Worm (Caenorhabditis elegans) whole organism, L4 larva: ENCODE results near the gene ZK180.8.

ENCODE experiments used
- D1046.2 ChIP-seq: fragments of 200-800 bp; sonication (Bioruptor generic); IDR thresholded peaks from 2 replicates; pipeline ENCODE4 v1.3.6; 2022; ENCODE audit warnings: missing genetic modification characterization, missing compliant biosample characterization
- F37D6.2 ChIP-seq: sonication (generic microtip); optimal IDR thresholded peaks from 2 replicates; lab custom pipeline; 2016; ENCODE audit warnings: mild to moderate bottlenecking, missing genetic modification characterization, missing compliant biosample characterization
- F44E2.7 ChIP-seq: fragments of 200-800 bp; sonication (Bioruptor generic); IDR thresholded peaks from 2 replicates; pipeline ENCODE4 v2.1.2; 2022; ENCODE audit warnings: missing genetic modification characterization, missing compliant biosample characterization
- T26A8.4 ChIP-seq: fragments of 200-800 bp; sonication (Bioruptor generic); IDR thresholded peaks from 2 replicates; pipeline ENCODE4 v1.3.6; 2022; ENCODE audit warnings: missing genetic modification characterization, missing compliant biosample characterization
- aly-2 ChIP-seq: sonication (generic microtip); optimal IDR thresholded peaks from 2 replicates; lab custom pipeline; 2018; ENCODE audit warnings: missing biosample characterization, missing genetic modification characterization
- ceh-20 ChIP-seq: fragments of 200-800 bp; sonication (Bioruptor generic); IDR thresholded peaks from 2 replicates; pipeline ENCODE4 v1.3.6; 2022; ENCODE audit warnings: missing genetic modification reagents, missing genetic modification characterization, missing compliant biosample characterization
- ceh-44 ChIP-seq: fragments of 200-800 bp; sonication (Bioruptor generic); IDR thresholded peaks from 2 replicates; pipeline ENCODE4 v1.3.6; 2022; ENCODE audit warnings: missing genetic modification reagents, missing genetic modification characterization, missing compliant biosample characterization
- ceh-62 ChIP-seq: sonication (generic microtip); optimal IDR thresholded peaks from 2 replicates; lab custom pipeline; 2017; ENCODE audit warnings: missing biosample characterization, missing genetic modification characterization
- ceh-82 ChIP-seq: sonication (generic microtip); optimal IDR thresholded peaks from 2 replicates; lab custom pipeline; 2017; ENCODE audit warnings: missing biosample characterization, missing genetic modification characterization
- ces-1 ChIP-seq: fragments of 150-350 bp; sonication (generic microtip); optimal IDR thresholded peaks from 4 replicates; lab custom pipeline; 2014; ENCODE audit warnings: missing biosample characterization, missing genetic modification reagents, missing genetic modification characterization
- daf-16 ChIP-seq, 3 experiments: sonication (generic microtip); optimal IDR thresholded peaks; 2 replicates each; lab custom pipeline; 2016 to 2017; ENCODE audit warnings: missing genetic modification characterization in 3 of 3, missing genetic modification reagents in 3 of 3, mild to moderate bottlenecking in 2 of 3, missing compliant biosample characterization in 2 of 3, missing biosample characterization in 1 of 3, moderate library complexity in 1 of 3
- daf-8 ChIP-seq: fragments of 200-800 bp; sonication (Bioruptor generic); IDR thresholded peaks from 2 replicates; pipeline ENCODE4 v1.3.6; 2022; ENCODE audit warnings: missing genetic modification characterization, missing compliant biosample characterization
- dmd-8 ChIP-seq: fragments of 200-800 bp; sonication (Bioruptor generic); IDR thresholded peaks from 2 replicates; pipeline ENCODE4 v1.3.6; 2022; ENCODE audit warnings: missing genetic modification characterization, missing compliant biosample characterization
- dmd-9 ChIP-seq: fragments of 200-800 bp; sonication (Bioruptor generic); IDR thresholded peaks from 2 replicates; pipeline ENCODE4 v1.3.6; 2022; ENCODE audit warnings: missing genetic modification reagents, missing genetic modification characterization, missing compliant biosample characterization
- dpl-1 ChIP-seq: fragments of 150-350 bp; optimal IDR thresholded peaks from 2 replicates; lab custom pipeline; 2014; ENCODE audit warnings: missing biosample characterization, missing genetic modification reagents, missing genetic modification characterization
- duxl-1 ChIP-seq: sonication (generic microtip); optimal IDR thresholded peaks from 2 replicates; lab custom pipeline; 2016; ENCODE audit warnings: mild to moderate bottlenecking, missing genetic modification characterization, moderate library complexity, missing compliant biosample characterization; ENCODE audit not compliant: poor library complexity
- egl-27 ChIP-seq: sonication (generic microtip); optimal IDR thresholded peaks from 3 replicates; lab custom pipeline; 2017; ENCODE audit warnings: missing biosample characterization, missing genetic modification reagents, missing genetic modification characterization
- egl-43 ChIP-seq: fragments of 200-800 bp; sonication (Bioruptor generic); IDR thresholded peaks from 2 replicates; pipeline ENCODE4 v1.3.6; 2022; ENCODE audit warnings: missing genetic modification reagents, missing genetic modification characterization, missing compliant biosample characterization
- fkh-10 ChIP-seq: fragments of 150-350 bp; optimal IDR thresholded peaks from 2 replicates; lab custom pipeline; 2014; ENCODE audit warnings: missing biosample characterization, missing genetic modification reagents, missing genetic modification characterization
- hlh-11 ChIP-seq: fragments of 200-800 bp; sonication (Bioruptor generic); optimal IDR thresholded peaks from 2 replicates; lab custom pipeline; 2018; ENCODE audit warnings: mild to moderate bottlenecking, missing genetic modification characterization, missing compliant biosample characterization
- hmg-1.1 ChIP-seq: fragments of 200-800 bp; sonication (Bioruptor generic); IDR thresholded peaks from 2 replicates; pipeline ENCODE4 v1.3.6; 2022; ENCODE audit warnings: missing genetic modification reagents, missing genetic modification characterization, missing compliant biosample characterization
- jun-1 ChIP-seq: fragments of 150-350 bp; optimal IDR thresholded peaks from 2 replicates; lab custom pipeline; 2014; ENCODE audit warnings: missing biosample characterization, missing genetic modification reagents, missing genetic modification characterization
- lim-7 ChIP-seq: fragments of 200-800 bp; sonication (Bioruptor generic); IDR thresholded peaks from 2 replicates; pipeline ENCODE4 v1.3.6; 2022; ENCODE audit warnings: missing genetic modification characterization, missing compliant biosample characterization
- lin-1 ChIP-seq: fragments of 200-800 bp; sonication (Bioruptor generic); IDR thresholded peaks from 2 replicates; pipeline ENCODE4 v1.3.6; 2022; ENCODE audit warnings: missing genetic modification reagents, missing genetic modification characterization, missing compliant biosample characterization
- lin-29 ChIP-seq: fragments of 200-800 bp; sonication (Bioruptor generic); IDR thresholded peaks from 2 replicates; pipeline ENCODE4 v1.3.6; 2022; ENCODE audit warnings: missing genetic modification reagents, missing genetic modification characterization, missing compliant biosample characterization
- lin-38 ChIP-seq: fragments of 200-800 bp; sonication (Bioruptor generic); IDR thresholded peaks from 2 replicates; pipeline ENCODE4 v1.3.6; 2022; ENCODE audit warnings: missing genetic modification reagents, missing genetic modification characterization, missing compliant biosample characterization
- madf-5 ChIP-seq, 2 experiments: fragments of 200-800 bp; sonication (Bioruptor generic); IDR thresholded peaks; 2 replicates each; pipeline ENCODE4 v1.3.6; 2022; ENCODE audit warnings: missing compliant biosample characterization in 2 of 2, missing genetic modification characterization in 2 of 2
- nhr-11 ChIP-seq: fragments of 150-350 bp; optimal IDR thresholded peaks from 2 replicates; lab custom pipeline; 2014; ENCODE audit warnings: missing biosample characterization, missing genetic modification characterization
- nhr-237 ChIP-seq: sonication (generic microtip); optimal IDR thresholded peaks from 2 replicates; lab custom pipeline; 2017; ENCODE audit warnings: missing biosample characterization, missing genetic modification characterization
- nhr-25 ChIP-seq: sonication (generic microtip); optimal IDR thresholded peaks from 2 replicates; lab custom pipeline; 2017; ENCODE audit warnings: missing genetic modification characterization, mild to moderate bottlenecking, missing compliant biosample characterization, antibody characterized with exemption, moderate library complexity, borderline replicate concordance; ENCODE audit not compliant: insufficient read depth
- nhr-28 ChIP-seq: fragments of 150-350 bp; optimal IDR thresholded peaks from 2 replicates; lab custom pipeline; 2014; ENCODE audit warnings: missing biosample characterization, missing genetic modification characterization
- nhr-41 ChIP-seq: fragments of 200-800 bp; sonication (Bioruptor generic); IDR thresholded peaks from 2 replicates; pipeline ENCODE4 v1.3.6; 2022; ENCODE audit warnings: missing genetic modification reagents, missing genetic modification characterization, missing compliant biosample characterization
- nhr-48 ChIP-seq: sonication (generic microtip); optimal IDR thresholded peaks from 2 replicates; lab custom pipeline; 2016; ENCODE audit warnings: mild to moderate bottlenecking, missing genetic modification characterization, missing compliant biosample characterization
- nhr-76 ChIP-seq: fragments of 150-350 bp; optimal IDR thresholded peaks from 2 replicates; lab custom pipeline; 2014; ENCODE audit warnings: missing biosample characterization, missing genetic modification characterization
- nhr-77 ChIP-seq: fragments of 150-350 bp; optimal IDR thresholded peaks from 2 replicates; lab custom pipeline; 2014; ENCODE audit warnings: missing biosample characterization, missing genetic modification characterization
- pha-4 ChIP-seq, 2 experiments: fragments of 150-350 bp in 1 of 2; fragments of 200-800 bp in 1 of 2; sonication (Bioruptor generic) in 1 of 2; IDR thresholded peaks in 1 of 2; optimal IDR thresholded peaks in 1 of 2; 2 replicates each; pipeline versions ENCODE4 v1.3.6 to Lab custom; 2014 to 2022; ENCODE audit warnings: missing genetic modification characterization in 2 of 2, missing genetic modification reagents in 2 of 2, missing biosample characterization in 1 of 2, missing compliant biosample characterization in 1 of 2
- php-3 ChIP-seq: fragments of 200-800 bp; sonication (Bioruptor generic); IDR thresholded peaks from 2 replicates; pipeline ENCODE4 v1.3.6; 2022; ENCODE audit warnings: missing genetic modification reagents, missing genetic modification characterization, missing compliant biosample characterization
- pqm-1 ChIP-seq: sonication (generic microtip); optimal IDR thresholded peaks from 2 replicates; lab custom pipeline; 2017; ENCODE audit warnings: missing biosample characterization, missing genetic modification characterization
- set-16 ChIP-seq: fragments of 200-800 bp; sonication (Bioruptor generic); IDR thresholded peaks from 2 replicates; pipeline ENCODE4 v1.3.6; 2022; ENCODE audit warnings: missing genetic modification reagents, missing genetic modification characterization, missing compliant biosample characterization
- snpc-1.2 ChIP-seq: fragments of 200-800 bp; sonication (Bioruptor generic); IDR thresholded peaks from 2 replicates; pipeline ENCODE4 v1.3.6; 2022; ENCODE audit warnings: missing genetic modification reagents, missing genetic modification characterization, missing compliant biosample characterization
- snpc-4 ChIP-seq: fragments of 150-350 bp; optimal IDR thresholded peaks from 2 replicates; lab custom pipeline; 2014; ENCODE audit warnings: missing biosample characterization, missing genetic modification characterization
- spr-3 ChIP-seq: fragments of 200-800 bp; sonication (Bioruptor generic); optimal IDR thresholded peaks from 2 replicates; lab custom pipeline; 2018; ENCODE audit warnings: mild to moderate bottlenecking, missing genetic modification characterization, missing compliant biosample characterization
- tra-1 ChIP-seq: fragments of 200-800 bp; sonication (Bioruptor generic); IDR thresholded peaks from 2 replicates; pipeline ENCODE4 v1.3.6; 2022; ENCODE audit warnings: missing genetic modification reagents, missing genetic modification characterization, missing compliant biosample characterization
- unc-39 ChIP-seq: sonication (generic microtip); optimal IDR thresholded peaks from 2 replicates; lab custom pipeline; 2017; ENCODE audit warnings: missing biosample characterization, missing genetic modification characterization
- unc-62 ChIP-seq, 3 experiments: fragments of 150-350 bp in 1 of 3; sonication (generic microtip); optimal IDR thresholded peaks in 2 of 3; peaks in 1 of 3; 1 replicate in 1 of 3; 2 replicates in 2 of 3; lab custom pipeline; 2014 to 2017; ENCODE audit warnings: missing biosample characterization in 3 of 3, missing genetic modification characterization in 3 of 3, missing genetic modification reagents in 3 of 3, missing genotype in 1 of 3
- zfp-3 ChIP-seq: fragments of 200-800 bp; sonication (Bioruptor generic); conservative IDR thresholded peaks from 2 replicates; pipeline ENCODE4 v1.3.6; 2022; ENCODE audit warnings: missing genetic modification reagents, missing genetic modification characterization, missing compliant biosample characterization
- zip-11 ChIP-seq: fragments of 200-800 bp; sonication (Bioruptor generic); IDR thresholded peaks from 2 replicates; pipeline ENCODE4 v1.3.6; 2022; ENCODE audit warnings: missing genetic modification characterization, missing compliant biosample characterization

The ZK180.8 gene

DNA sequence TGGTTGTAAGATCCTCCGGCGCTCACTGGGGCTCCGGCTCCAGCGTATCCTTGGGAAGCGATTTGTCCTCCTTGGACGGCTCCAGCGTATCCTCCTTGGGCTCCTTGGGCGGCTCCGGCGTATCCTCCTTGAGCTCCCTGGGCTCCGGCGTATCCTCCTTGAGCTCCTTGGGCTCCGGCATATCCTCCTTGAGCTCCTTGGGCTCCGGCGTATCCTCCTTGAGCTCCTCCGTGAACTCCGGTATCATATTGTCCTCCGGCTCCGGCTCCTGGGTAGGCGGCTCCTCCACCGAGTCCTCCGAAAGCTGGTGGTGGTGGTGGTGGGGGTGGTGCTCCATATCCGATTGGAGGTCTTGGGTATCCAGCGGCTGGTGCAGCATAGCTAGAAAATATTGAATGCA lies 5.0 kb upstream of the ZK180.8 start:
- TF ChIP-seq set-16 (GFP tag; lab: Robert Waterston, UW) (peak; percentile 87), egl-43 (no peak), unc-62 (GFP tag; optimal IDR thresholded peaks at IDR 0.05 in 1 of 2; lab: Kevin White, UChicago) (peak in 1 of 2 experiments; percentile 42), unc-62 (tag; optimal IDR thresholded peaks at IDR 0.05; lab: Kevin White, UChicago) (no peak), lin-1 (no peak)

ce11 chrIV:4513269-4513819 lies 1.8 kb upstream of the ZK180.8 start, which contains the start of gene sar-1:
Gene sar-1, minus strand, starts transcription at chrIV:4513319.
- TF ChIP-seq madf-5 (GFP tag; IDR thresholded peaks at IDR 0.05; lab: Robert Waterston, UW) (no peak), D1046.2 (GFP tag; lab: Robert Waterston, UW) (no peak), nhr-28 (peak; percentile 86), ceh-62 (tag; lab: Kevin White, UChicago) (no peak), ces-1 (GFP tag; lab: Kevin White, UChicago) (no peak), nhr-76 (tag; lab: Kevin White, UChicago) (no peak), lin-1 (peak; percentile 50; the same call in 1 of the 2 replicates), daf-16 (GFP tag; optimal IDR thresholded peaks at IDR 0.05; lab: Kevin White, UChicago) (peak in 1 of 2 experiments; percentile 49), daf-16 (tag; optimal IDR thresholded peaks at IDR 0.05; lab: Kevin White, UChicago) (no peak), zfp-3 (GFP tag; lab: Robert Waterston, UW) (peak; percentile 68; the same call in 1 of the 2 replicates), snpc-1.2 (peak; percentile 62; the same call in 1 of the 2 replicates), snpc-4 (no peak), ceh-44 (GFP tag; lab: Robert Waterston, UW) (0 out of 2 replicates have a peak, but pooled peaks have one; percentile 42), nhr-48 (tag; lab: Kevin White, UChicago) (peak; percentile 76), ceh-20 (GFP tag; lab: Robert Waterston, UW) (peak; percentile 47; the same call in 1 of the 2 replicates), dmd-9 (GFP tag; lab: Robert Waterston, UW) (no peak), ceh-82 (tag; lab: Kevin White, UChicago) (no peak), tra-1 (GFP tag; lab: Robert Waterston, UW) (0 out of 2 replicates have a peak, but pooled peaks have one; percentile 63), aly-2 (tag; lab: Kevin White, UChicago) (no peak), nhr-41 (no peak), pqm-1 (tag; lab: Kevin White, UChicago) (peak; percentile 34), lin-38 (peak; percentile 83), nhr-237 (tag; lab: Kevin White, UChicago) (no peak), daf-8 (GFP tag; lab: Robert Waterston, UW) (no peak), php-3 (GFP tag; lab: Robert Waterston, UW) (0 out of 2 replicates have a peak, but pooled peaks have one; percentile 12), lin-29 (no peak), unc-39 (tag; lab: Kevin White, UChicago) (no peak), F44E2.7 (GFP tag; lab: Robert Waterston, UW) (no peak), F37D6.2 (tag; lab: Kevin White, UChicago) (peak; percentile 67), jun-1 (tag; lab: Kevin White, UChicago) (peak; percentile 46), T26A8.4 (GFP tag; lab: Robert Waterston, UW) (peak; percentile 85), nhr-11 (tag; lab: Kevin White, UChicago) (peak; percentile 89), hlh-11 (tag; lab: Kevin White, UChicago) (peak; percentile 85), dmd-8 (GFP tag; lab: Robert Waterston, UW) (no peak), zip-11 (GFP tag; lab: Robert Waterston, UW) (no peak), fkh-10 (peak; percentile 11), duxl-1 (peak; percentile 71), pha-4 (GFP tag; IDR thresholded peaks at IDR 0.05; lab: Robert Waterston, UW) (0 out of 2 replicates have a peak, but pooled peaks have one; percentile 43), pha-4 (tag; optimal IDR thresholded peaks at IDR 0.05; lab: Kevin White, UChicago) (no peak), dpl-1 (GFP tag; lab: Kevin White, UChicago) (peak; percentile 77), nhr-25 (no peak), egl-27 (tag; lab: Kevin White, UChicago) (no peak), spr-3 (GFP tag; lab: Kevin White, UChicago) (peak; percentile 64), nhr-77 (peak; percentile 75), hmg-1.1 (GFP tag; lab: Robert Waterston, UW) (peak; percentile 78), lim-7 (GFP tag; lab: Robert Waterston, UW) (no peak)
